Fruit fly (Drosophila melanogaster) whole organism, embryonic: ENCODE results near the gene CG2747.
A peak's percentile ranks its signal among the peaks of the same experiment; 100 is the strongest.

Source experiments
- Adf1 ChIP-seq: fragments of 200-800 bp; sonication (Bioruptor generic); IDR thresholded peaks from 2 replicates; pipeline ENCODE4 v1.3.6; 2022; ENCODE audit warnings: missing biosample characterization, missing genetic modification characterization
- C15 ChIP-seq: fragments of 200-800 bp; sonication (Bioruptor generic); IDR thresholded peaks from 3 replicates; pipeline ENCODE4 v1.3.6; 2022; ENCODE audit warnings: missing biosample characterization, missing genetic modification characterization
- CG10431 ChIP-seq: fragments of 200-800 bp; sonication (Bioruptor generic); optimal IDR thresholded peaks from 3 replicates; lab custom pipeline; 2018; ENCODE audit warnings: missing biosample characterization, mild to moderate bottlenecking, missing genetic modification characterization
- CG11695 ChIP-seq: fragments of 200-800 bp; sonication (Bioruptor generic); IDR thresholded peaks from 3 replicates; pipeline ENCODE4 v1.3.6; 2022; ENCODE audit warnings: missing biosample characterization, missing genetic modification characterization
- CG11696 ChIP-seq: fragments of 200-800 bp; sonication (Bioruptor generic); IDR thresholded peaks from 2 replicates; pipeline ENCODE4 v1.3.6; 2022; ENCODE audit warnings: missing biosample characterization, missing genetic modification characterization
- CG12942 ChIP-seq: fragments of 200-800 bp; sonication (Bioruptor generic); optimal IDR thresholded peaks from 3 replicates; lab custom pipeline; 2016; ENCODE audit warnings: missing biosample characterization, missing genetic modification characterization
- CG13287 ChIP-seq: fragments of 200-800 bp; sonication (Bioruptor generic); IDR thresholded peaks from 2 replicates; pipeline ENCODE4 v1.3.6; 2022; ENCODE audit warnings: missing biosample characterization, missing genetic modification characterization; ENCODE audit not compliant: partially characterized antibody
- CG13296 ChIP-seq: fragments of 200-800 bp; sonication (Bioruptor generic); optimal IDR thresholded peaks from 3 replicates; lab custom pipeline; 2018; ENCODE audit warnings: missing biosample characterization, mild to moderate bottlenecking, missing genetic modification characterization
- CG14014 ChIP-seq: fragments of 200-800 bp; sonication (Bioruptor generic); IDR thresholded peaks from 2 replicates; pipeline ENCODE4 v1.3.6; 2022; ENCODE audit warnings: missing biosample characterization, missing genetic modification characterization
- CG15479 ChIP-seq: fragments of 200-800 bp; sonication (Bioruptor generic); optimal IDR thresholded peaks from 3 replicates; lab custom pipeline; 2019; ENCODE audit warnings: missing biosample characterization, mild to moderate bottlenecking, missing genetic modification characterization, moderate library complexity
- CG15514 ChIP-seq: fragments of 200-800 bp; sonication (Bioruptor generic); optimal IDR thresholded peaks from 3 replicates; lab custom pipeline; 2017; ENCODE audit warnings: missing biosample characterization, missing genetic modification characterization, mild to moderate bottlenecking, moderate library complexity, missing genetic modification reagents
- CG16779 ChIP-seq: fragments of 200-800 bp; sonication (Bioruptor generic); IDR thresholded peaks from 2 replicates; pipeline ENCODE4 v1.3.6; 2022; ENCODE audit warnings: missing biosample characterization, missing genetic modification characterization
- CG17361 ChIP-seq: fragments of 200-800 bp; sonication (Bioruptor generic); IDR thresholded peaks from 3 replicates; pipeline ENCODE4 v1.3.6; 2022; ENCODE audit warnings: missing biosample characterization, missing genetic modification characterization
- CG17568 ChIP-seq: fragments of 200-800 bp; sonication (Bioruptor generic); optimal IDR thresholded peaks from 2 replicates; lab custom pipeline; 2018; ENCODE audit warnings: missing biosample characterization, mild to moderate bottlenecking, missing genetic modification characterization, moderate library complexity
- CG17912 ChIP-seq: fragments of 200-800 bp; sonication (Bioruptor generic); optimal IDR thresholded peaks from 2 replicates; lab custom pipeline; 2018; ENCODE audit warnings: missing biosample characterization, mild to moderate bottlenecking, missing genetic modification characterization
- CG1832 ChIP-seq: fragments of 200-800 bp; sonication (Bioruptor generic); optimal IDR thresholded peaks from 2 replicates; lab custom pipeline; 2017; ENCODE audit warnings: missing biosample characterization, mild to moderate bottlenecking, missing genetic modification characterization, inconsistent platforms
- CG2678 ChIP-seq: fragments of 200-800 bp; sonication (Bioruptor generic); optimal IDR thresholded peaks from 3 replicates; lab custom pipeline; 2019; ENCODE audit warnings: missing biosample characterization, mild to moderate bottlenecking, missing genetic modification characterization, moderate library complexity
- CG2875 ChIP-seq: fragments of 200-800 bp; sonication (Bioruptor generic); optimal IDR thresholded peaks from 2 replicates; lab custom pipeline; 2017; ENCODE audit warnings: missing biosample characterization, mild to moderate bottlenecking, missing genetic modification characterization, missing genetic modification reagents
- CG32532 ChIP-seq: fragments of 200-800 bp; sonication (Bioruptor generic); IDR thresholded peaks from 2 replicates; pipeline ENCODE4 v1.3.6; 2022; ENCODE audit warnings: missing biosample characterization, missing genetic modification characterization
- CG42726 ChIP-seq: fragments of 200-800 bp; sonication (Bioruptor generic); IDR thresholded peaks from 2 replicates; pipeline ENCODE4 v1.3.6; 2022; ENCODE audit warnings: missing biosample characterization, missing genetic modification characterization; ENCODE audit not compliant: partially characterized antibody
- CG43689 ChIP-seq: fragments of 200-800 bp; sonication (Bioruptor generic); IDR thresholded peaks from 2 replicates; pipeline ENCODE4 v1.3.6; 2022; ENCODE audit warnings: missing biosample characterization, missing genetic modification characterization
- CG6689 ChIP-seq: fragments of 200-800 bp; sonication (Bioruptor generic); IDR thresholded peaks from 2 replicates; pipeline ENCODE4 v1.3.6; 2022; ENCODE audit warnings: missing biosample characterization, missing genetic modification characterization
- CG6854 ChIP-seq: fragments of 200-800 bp; sonication (Bioruptor generic); optimal IDR thresholded peaks from 3 replicates; lab custom pipeline; 2017; ENCODE audit warnings: missing biosample characterization, mild to moderate bottlenecking, missing genetic modification characterization
- CG9215 ChIP-seq: fragments of 200-800 bp; sonication (Bioruptor generic); IDR thresholded peaks from 2 replicates; pipeline ENCODE4 v1.3.6; 2022; ENCODE audit warnings: missing biosample characterization, missing genetic modification characterization
- Deaf1 ChIP-seq: fragments of 200-800 bp; optimal IDR thresholded peaks from 3 replicates; lab custom pipeline; 2019; ENCODE audit warnings: missing biosample characterization, mild to moderate bottlenecking, missing genetic modification characterization, moderate library complexity
- Dll ChIP-seq: fragments of 200-800 bp; sonication (Bioruptor generic); IDR thresholded peaks from 4 replicates; pipeline ENCODE4 v1.3.6; 2022; ENCODE audit warnings: missing biosample characterization, missing genetic modification characterization; ENCODE audit not compliant: partially characterized antibody
- Dref ChIP-seq: fragments of 200-800 bp; sonication (Bioruptor generic); IDR thresholded peaks from 2 replicates; pipeline ENCODE4 v1.3.6; 2022; ENCODE audit warnings: missing biosample characterization, missing genetic modification characterization
- Fer1 ChIP-seq: fragments of 200-800 bp; sonication (Bioruptor generic); optimal IDR thresholded peaks from 2 replicates; lab custom pipeline; 2017; ENCODE audit warnings: missing biosample characterization, mild to moderate bottlenecking, missing genetic modification characterization
- Hand ChIP-seq: fragments of 200-800 bp; sonication (Bioruptor generic); optimal IDR thresholded peaks from 2 replicates; lab custom pipeline; 2017; ENCODE audit warnings: mild to moderate bottlenecking, missing biosample characterization, missing genetic modification reagents, missing genetic modification characterization
- Mrtf ChIP-seq: fragments of 200-800 bp; sonication (Bioruptor generic); IDR thresholded peaks from 3 replicates; pipeline ENCODE4 v1.3.6; 2022; ENCODE audit warnings: missing biosample characterization, missing genetic modification characterization
- NFAT ChIP-seq: fragments of 200-800 bp; sonication (Bioruptor generic); IDR thresholded peaks from 2 replicates; pipeline ENCODE4 v1.3.6; 2022; ENCODE audit warnings: missing biosample characterization, missing genetic modification characterization
- NfI ChIP-seq: fragments of 200-800 bp; sonication (Bioruptor generic); optimal IDR thresholded peaks from 3 replicates; lab custom pipeline; 2018; ENCODE audit warnings: missing biosample characterization, mild to moderate bottlenecking, missing genetic modification characterization, moderate library complexity
- Optix ChIP-seq: fragments of 200-800 bp; sonication (Bioruptor generic); IDR thresholded peaks from 3 replicates; pipeline ENCODE4 v1.3.6; 2022; ENCODE audit warnings: missing biosample characterization, missing genetic modification characterization
- Ssrp ChIP-seq: fragments of 200-800 bp; sonication (Bioruptor generic); optimal IDR thresholded peaks from 2 replicates; lab custom pipeline; 2018; ENCODE audit warnings: missing biosample characterization, mild to moderate bottlenecking, missing genetic modification characterization, moderate library complexity
- btn ChIP-seq: fragments of 200-800 bp; sonication (Bioruptor generic); optimal IDR thresholded peaks from 2 replicates; lab custom pipeline; 2016; ENCODE audit warnings: missing biosample characterization, missing genetic modification characterization
- croc ChIP-seq: fragments of 200-800 bp; sonication (Bioruptor generic); conservative IDR thresholded peaks from 3 replicates; pipeline ENCODE4 v1.3.6; 2022; ENCODE audit warnings: missing biosample characterization, missing genetic modification characterization
- dan ChIP-seq: fragments of 200-800 bp; sonication (Bioruptor generic); IDR thresholded peaks from 2 replicates; pipeline ENCODE4 v1.3.6; 2022; ENCODE audit warnings: missing biosample characterization, missing genetic modification characterization
- gt ChIP-seq: fragments of 200-800 bp; sonication (Bioruptor generic); IDR thresholded peaks from 2 replicates; pipeline ENCODE4 v1.3.6; 2022; ENCODE audit warnings: missing biosample characterization, missing genetic modification characterization
- h ChIP-seq: fragments of >200 bp; optimal IDR thresholded peaks from 2 replicates; lab custom pipeline; 2017
- lmd ChIP-seq: fragments of 200-800 bp; sonication (Bioruptor generic); IDR thresholded peaks from 2 replicates; pipeline ENCODE4 v1.3.6; 2022; ENCODE audit warnings: missing biosample characterization, missing genetic modification characterization
- luna ChIP-seq: fragments of 200-800 bp; sonication (Bioruptor generic); optimal IDR thresholded peaks from 2 replicates; lab custom pipeline; 2016; ENCODE audit warnings: missing biosample characterization, missing genetic modification characterization
- mirr ChIP-seq: fragments of 200-800 bp; sonication (Bioruptor generic); optimal IDR thresholded peaks from 3 replicates; lab custom pipeline; 2018; ENCODE audit warnings: missing biosample characterization, mild to moderate bottlenecking, missing genetic modification characterization
- mld ChIP-seq: fragments of 200-800 bp; sonication (Bioruptor generic); IDR thresholded peaks from 3 replicates; pipeline ENCODE4 v1.3.6; 2022; ENCODE audit warnings: missing biosample characterization, missing genetic modification characterization; ENCODE audit not compliant: partially characterized antibody
- otp ChIP-seq: fragments of 200-800 bp; sonication (Bioruptor generic); IDR thresholded peaks from 3 replicates; pipeline ENCODE4, ENCODE4 v1.3.6; 2022; ENCODE audit warnings: missing biosample characterization, missing genetic modification characterization
- peb ChIP-seq: fragments of 200-800 bp; sonication (Bioruptor generic); IDR thresholded peaks from 2 replicates; pipeline ENCODE4 v1.3.6; 2022; ENCODE audit warnings: missing biosample characterization, missing genetic modification characterization
- slbo ChIP-seq: fragments of 200-800 bp; sonication (Bioruptor generic); IDR thresholded peaks from 2 replicates; pipeline ENCODE4 v1.3.6; 2022; ENCODE audit warnings: missing biosample characterization, missing genetic modification characterization
- trem ChIP-seq: fragments of 200-800 bp; optimal IDR thresholded peaks from 3 replicates; lab custom pipeline; 2019; ENCODE audit warnings: missing biosample characterization, mild to moderate bottlenecking, missing genetic modification characterization, moderate library complexity
- tx ChIP-seq: fragments of 200-800 bp; sonication (Bioruptor generic); optimal IDR thresholded peaks from 2 replicates; lab custom pipeline; 2016; ENCODE audit warnings: missing biosample characterization, missing genetic modification characterization
- vnd ChIP-seq: fragments of 200-800 bp; sonication (Bioruptor generic); IDR thresholded peaks from 3 replicates; pipeline ENCODE4 v1.3.6; 2022; ENCODE audit warnings: missing biosample characterization, missing genetic modification characterization; ENCODE audit not compliant: partially characterized antibody
- vvl ChIP-seq: fragments of 200-800 bp; sonication (Bioruptor generic); IDR thresholded peaks from 2 replicates; pipeline ENCODE4 v1.3.6; 2022; ENCODE audit warnings: missing biosample characterization, missing genetic modification characterization
- wek ChIP-seq: fragments of 200-800 bp; sonication (Bioruptor generic); optimal IDR thresholded peaks from 3 replicates; lab custom pipeline; 2018; ENCODE audit warnings: missing biosample characterization, mild to moderate bottlenecking, missing genetic modification characterization, moderate library complexity
- zf30C ChIP-seq: fragments of 200-800 bp; sonication (Bioruptor generic); optimal IDR thresholded peaks from 3 replicates; lab custom pipeline; 2018; ENCODE audit warnings: missing biosample characterization, mild to moderate bottlenecking, missing genetic modification characterization

CG2747 gene

dm6 chr3R:7995722-7996121, 34.9 kb downstream of the CG2747 start, which contains the start of gene Elovl7:
Elovl7 (minus strand) TSS chr3R:7995852.
- TF ChIP-seq mld (GFP tag; lab: Robert Waterston, UW) = no peak
- TF ChIP-seq peb = no peak
- TF ChIP-seq CG2875 (GFP tag; lab: Kevin White, UChicago) = no peak
- no peak for TF ChIP-seq CG2678 (tag; lab: Kevin White, UChicago)
- TF ChIP-seq CG17912 (GFP tag; lab: Kevin White, UChicago) = no peak
- TF ChIP-seq Fer1 (GFP tag; lab: Kevin White, UChicago) = no peak
- peak; percentile 18; the same call in 1 of the 2 replicates for TF ChIP-seq vvl (GFP tag; lab: Robert Waterston, UW)
- no peak for TF ChIP-seq NfI (GFP tag; lab: Kevin White, UChicago)
- no peak for TF ChIP-seq trem (tag; lab: Kevin White, UChicago)
- no peak for TF ChIP-seq CG17361 (GFP tag; lab: Robert Waterston, UW)
- TF ChIP-seq CG13296 = peak; percentile 17
- no peak for TF ChIP-seq CG10431 (GFP tag; lab: Kevin White, UChicago)
- no peak for TF ChIP-seq zf30C (GFP tag; lab: Kevin White, UChicago)
- TF ChIP-seq CG6854 (GFP tag; lab: Kevin White, UChicago) = peak; percentile 19
- no peak for TF ChIP-seq h (lab: Kevin White, UChicago)
- no peak for TF ChIP-seq CG12942
- TF ChIP-seq CG6689 (GFP tag; lab: Robert Waterston, UW) = no peak
- no peak for TF ChIP-seq Optix (GFP tag; lab: Robert Waterston, UW)
- no peak for TF ChIP-seq CG15479 (GFP tag; lab: Kevin White, UChicago)
- TF ChIP-seq CG11695 (GFP tag; lab: Robert Waterston, UW) = no peak
- TF ChIP-seq tx (GFP tag; lab: Kevin White, UChicago) = no peak
- no peak for TF ChIP-seq Hand (GFP tag; lab: Kevin White, UChicago)
- TF ChIP-seq Ssrp (tag; lab: Kevin White, UChicago) = no peak
- TF ChIP-seq Dll (GFP tag; lab: Robert Waterston, UW) = 0 out of 4 replicates have a peak, but pooled peaks have one; percentile 15
- TF ChIP-seq NFAT (GFP tag; lab: Robert Waterston, UW) = 0 out of 2 replicates have a peak, but pooled peaks have one; percentile 14
- TF ChIP-seq CG11696 (GFP tag; lab: Robert Waterston, UW) = no peak
- TF ChIP-seq CG17568 (GFP tag; lab: Kevin White, UChicago) = no peak
- TF ChIP-seq gt (GFP tag; lab: Robert Waterston, UW) = no peak
- no peak for TF ChIP-seq otp (GFP tag; lab: Robert Waterston, UW)
- no peak for TF ChIP-seq CG15514 (GFP tag; lab: Kevin White, UChicago)
- 0 out of 2 replicates have a peak, but pooled peaks have one; percentile 12 for TF ChIP-seq CG32532
- TF ChIP-seq croc (GFP tag; lab: Robert Waterston, UW) = no peak
- peak; percentile 22 for TF ChIP-seq CG1832 (GFP tag; lab: Kevin White, UChicago)
- no peak for TF ChIP-seq mirr (GFP tag; lab: Kevin White, UChicago)
- no peak for TF ChIP-seq Mrtf
- TF ChIP-seq CG43689 = no peak
- TF ChIP-seq CG13287 = peak; percentile 37; the same call in 1 of the 2 replicates
- no peak for TF ChIP-seq C15
- TF ChIP-seq btn (GFP tag; lab: Kevin White, UChicago) = no peak
- TF ChIP-seq wek = no peak
- TF ChIP-seq lmd (GFP tag; lab: Robert Waterston, UW) = no peak
- TF ChIP-seq dan (GFP tag; lab: Robert Waterston, UW) = no peak
- TF ChIP-seq Adf1 (GFP tag; lab: Robert Waterston, UW) = peak; percentile 93
- TF ChIP-seq slbo = peak; percentile 23; the same call in 1 of the 2 replicates
- TF ChIP-seq CG9215 (GFP tag; lab: Robert Waterston, UW) = no peak
- TF ChIP-seq vnd (GFP tag; lab: Robert Waterston, UW) = no peak
- TF ChIP-seq CG42726 (GFP tag; lab: Robert Waterston, UW) = no peak
- no peak for TF ChIP-seq CG14014 (GFP tag; lab: Robert Waterston, UW)
- TF ChIP-seq Deaf1 (tag; lab: Kevin White, UChicago) = peak; percentile 95
- TF ChIP-seq CG16779 (GFP tag; lab: Robert Waterston, UW) = no peak
- TF ChIP-seq Dref (GFP tag; lab: Robert Waterston, UW) = no peak
- TF ChIP-seq luna (GFP tag; lab: Kevin White, UChicago) = no peak
